Worm (Caenorhabditis elegans) whole organism, L1 larva: ENCODE data around the gene F16B4.5.

Experiments used
- ama-1 ChIP-seq: fragments of 150-350 bp; optimal IDR thresholded peaks from 2 replicates; lab custom pipeline; 2014
- ceh-63 ChIP-seq: fragments of 200-800 bp; sonication (Bioruptor generic); optimal IDR thresholded peaks from 2 replicates; lab custom pipeline; 2018; ENCODE audit warnings: mild to moderate bottlenecking, missing genetic modification characterization, missing compliant biosample characterization
- nhr-77 ChIP-seq: fragments of 150-350 bp; optimal IDR thresholded peaks from 2 replicates; lab custom pipeline; 2014; ENCODE audit warnings: missing biosample characterization, missing genetic modification characterization
- pag-3 ChIP-seq: sonication (generic microtip); optimal IDR thresholded peaks from 2 replicates; lab custom pipeline; 2017; ENCODE audit warnings: missing genetic modification characterization, mild to moderate bottlenecking, missing compliant biosample characterization, antibody characterized with exemption, borderline replicate concordance; ENCODE audit not compliant: insufficient read depth
- pax-3 ChIP-seq: fragments of 200-800 bp; sonication (Bioruptor generic); optimal IDR thresholded peaks from 2 replicates; lab custom pipeline; 2018; ENCODE audit warnings: mild to moderate bottlenecking, missing genetic modification characterization, moderate library complexity, missing compliant biosample characterization

DNA sequence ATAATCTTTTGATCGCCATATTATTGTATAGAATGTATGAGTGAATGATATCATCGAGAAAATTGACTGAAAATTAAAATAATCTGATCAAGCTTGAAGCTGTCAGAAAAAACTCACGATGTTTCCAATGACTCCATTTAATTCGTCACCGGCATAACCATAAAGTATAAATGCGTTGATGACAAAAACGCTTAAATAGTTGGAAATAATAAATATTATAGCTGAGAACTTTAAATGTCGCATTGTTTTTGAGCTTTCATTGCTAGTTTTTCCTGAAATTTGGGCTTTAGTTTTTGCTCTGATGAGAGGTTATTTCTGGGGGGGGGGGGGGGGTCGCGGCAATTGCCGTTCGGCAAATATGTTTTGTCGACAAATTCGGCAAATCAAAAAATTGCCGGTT lies 37.1 kb upstream of the F16B4.5 start:
- TF ChIP-seq nhr-77 (tag; lab: Kevin White, UChicago), result no peak
- TF ChIP-seq ceh-63, result no peak
- TF ChIP-seq pax-3 (tag; lab: Kevin White, UChicago), result no peak
- no peak for TF ChIP-seq pag-3 (tag; lab: Kevin White, UChicago)
- no peak for TF ChIP-seq ama-1
